Worm (Caenorhabditis elegans) whole organism, young adult: Measurements from ENCODE around the gene ZK131.11.

Experiments
- B0336.3 ChIP-seq: fragments of 200-800 bp; sonication (Bioruptor generic); IDR thresholded peaks from 2 replicates; pipeline ENCODE4 v1.3.6; 2022; ENCODE audit warnings: missing genetic modification characterization, missing compliant biosample characterization
- C17E4.6 ChIP-seq: fragments of 200-800 bp; sonication (Bioruptor generic); IDR thresholded peaks from 2 replicates; pipeline ENCODE4 v1.3.6; 2022; ENCODE audit warnings: missing genetic modification reagents, missing genetic modification characterization, missing compliant biosample characterization
- D2030.7 ChIP-seq: fragments of 200-800 bp; sonication (Bioruptor generic); IDR thresholded peaks from 2 replicates; pipeline ENCODE4 v1.3.6; 2022; ENCODE audit warnings: missing genetic modification reagents, missing genetic modification characterization, missing compliant biosample characterization
- F23B12.7 ChIP-seq: sonication (generic microtip); optimal IDR thresholded peaks from 2 replicates; lab custom pipeline; 2017; ENCODE audit warnings: missing genetic modification characterization, mild to moderate bottlenecking, missing compliant biosample characterization, antibody characterized with exemption, moderate library complexity; ENCODE audit not compliant: insufficient read depth
- F37B4.10 ChIP-seq: fragments of 200-800 bp; sonication (Bioruptor generic); IDR thresholded peaks from 2 replicates; pipeline ENCODE4 v1.3.6; 2022; ENCODE audit warnings: missing genetic modification characterization, missing compliant biosample characterization
- F49E8.2 ChIP-seq: sonication (generic microtip); optimal IDR thresholded peaks from 3 replicates; lab custom pipeline; 2017; ENCODE audit warnings: missing genetic modification characterization, mild to moderate bottlenecking, missing compliant biosample characterization, antibody characterized with exemption, moderate library complexity; ENCODE audit not compliant: insufficient read depth
- Y53G8AR.9 ChIP-seq: fragments of 200-800 bp; sonication (Bioruptor generic); conservative IDR thresholded peaks from 2 replicates; pipeline ENCODE4 v1.3.6; 2022; ENCODE audit warnings: missing genetic modification reagents, missing genetic modification characterization, missing compliant biosample characterization
- ZK185.1 ChIP-seq: sonication (generic microtip); optimal IDR thresholded peaks from 2 replicates; lab custom pipeline; 2016; ENCODE audit warnings: mild to moderate bottlenecking, missing genetic modification characterization, missing compliant biosample characterization; ENCODE audit not compliant: poor library complexity, severe bottlenecking
- aptf-2 ChIP-seq: fragments of 200-800 bp; sonication (Bioruptor generic); conservative IDR thresholded peaks from 2 replicates; pipeline ENCODE4 v1.3.6; 2022; ENCODE audit warnings: missing genetic modification reagents, missing genetic modification characterization, missing compliant biosample characterization
- attf-6 ChIP-seq: fragments of 200-800 bp; sonication (Bioruptor generic); IDR thresholded peaks from 2 replicates; pipeline ENCODE4 v1.3.6; 2022; ENCODE audit warnings: missing genetic modification reagents, missing genetic modification characterization, missing compliant biosample characterization
- bed-2 ChIP-seq: fragments of 200-800 bp; sonication (Bioruptor generic); IDR thresholded peaks from 2 replicates; pipeline ENCODE4 v1.3.6; 2022; ENCODE audit warnings: missing genetic modification reagents, missing genetic modification characterization, missing compliant biosample characterization
- ceh-100 ChIP-seq: fragments of 200-800 bp; sonication (Bioruptor generic); IDR thresholded peaks from 2 replicates; pipeline ENCODE4 v1.3.6; 2022; ENCODE audit warnings: missing genetic modification reagents, missing genetic modification characterization, missing compliant biosample characterization
- die-1 ChIP-seq: sonication (generic microtip); optimal IDR thresholded peaks from 2 replicates; lab custom pipeline; 2016; ENCODE audit warnings: missing genotype, mild to moderate bottlenecking, missing genetic modification characterization, missing compliant biosample characterization
- ekl-4 ChIP-seq: fragments of 200-800 bp; sonication (Bioruptor generic); IDR thresholded peaks from 2 replicates; pipeline ENCODE4 v1.3.6; 2022; ENCODE audit warnings: missing genetic modification reagents, missing genetic modification characterization, missing compliant biosample characterization
- ets-4 ChIP-seq: fragments of 200-800 bp; sonication (Bioruptor generic); optimal IDR thresholded peaks from 2 replicates; lab custom pipeline; 2018; ENCODE audit warnings: mild to moderate bottlenecking, missing genetic modification characterization, missing compliant biosample characterization
- him-1 ChIP-seq: sonication (generic microtip); optimal IDR thresholded peaks from 2 replicates; lab custom pipeline; 2016; ENCODE audit warnings: missing genotype, missing genetic modification reagents, missing genetic modification characterization, missing compliant biosample characterization
- hmg-1.2 ChIP-seq: fragments of 200-800 bp; sonication (Bioruptor generic); IDR thresholded peaks from 2 replicates; pipeline ENCODE4 v1.3.6; 2022; ENCODE audit warnings: missing genetic modification reagents, missing genetic modification characterization, missing compliant biosample characterization
- hmg-20 ChIP-seq: fragments of 200-800 bp; sonication (Bioruptor generic); IDR thresholded peaks from 2 replicates; pipeline ENCODE4 v1.3.6; 2022; ENCODE audit warnings: missing genetic modification reagents, missing genetic modification characterization, missing compliant biosample characterization
- hsf-1 ChIP-seq: fragments of 200-800 bp; sonication (Bioruptor generic); IDR thresholded peaks from 2 replicates; pipeline ENCODE4 v1.3.6; 2022; ENCODE audit warnings: missing genetic modification reagents, missing genetic modification characterization, missing compliant biosample characterization
- let-607 ChIP-seq, 2 experiments: fragments of 200-800 bp in 1 of 2; sonication (Bioruptor generic) in 1 of 2; sonication (generic microtip) in 1 of 2; optimal IDR thresholded peaks; 2 replicates each; lab custom pipeline; 2016 to 2018; ENCODE audit warnings: mild to moderate bottlenecking in 2 of 2, missing compliant biosample characterization in 2 of 2, missing genetic modification characterization in 2 of 2, moderate library complexity in 2 of 2, missing genotype in 1 of 2
- lin-26 ChIP-seq: fragments of 200-800 bp; sonication (Bioruptor generic); IDR thresholded peaks from 2 replicates; pipeline ENCODE4 v1.3.6; 2022; ENCODE audit warnings: missing genetic modification reagents, missing genetic modification characterization, missing compliant biosample characterization
- lin-40 ChIP-seq: sonication (generic microtip); optimal IDR thresholded peaks from 2 replicates; lab custom pipeline; 2016; ENCODE audit warnings: missing genetic modification characterization, mild to moderate bottlenecking, missing compliant biosample characterization, missing genotype, missing genetic modification reagents
- lin-54 ChIP-seq: fragments of 200-800 bp; sonication (Bioruptor generic); optimal IDR thresholded peaks from 2 replicates; lab custom pipeline; 2018; ENCODE audit warnings: mild to moderate bottlenecking, missing genetic modification characterization, missing compliant biosample characterization
- lsl-1 ChIP-seq: fragments of 200-800 bp; sonication (Bioruptor generic); optimal IDR thresholded peaks from 2 replicates; lab custom pipeline; 2018; ENCODE audit warnings: mild to moderate bottlenecking, missing genetic modification characterization, moderate library complexity, missing compliant biosample characterization
- lsy-27 ChIP-seq: sonication (generic microtip); optimal IDR thresholded peaks from 2 replicates; lab custom pipeline; 2017; ENCODE audit warnings: missing genetic modification characterization, mild to moderate bottlenecking, missing compliant biosample characterization, antibody characterized with exemption, missing genotype, borderline replicate concordance; ENCODE audit not compliant: insufficient read depth
- madf-6 ChIP-seq: fragments of 200-800 bp; sonication (Bioruptor generic); IDR thresholded peaks from 2 replicates; pipeline ENCODE4 v1.3.6; 2022; ENCODE audit warnings: missing genetic modification reagents, missing genetic modification characterization, missing compliant biosample characterization
- mcd-1 ChIP-seq: fragments of 200-800 bp; sonication (Bioruptor generic); IDR thresholded peaks from 2 replicates; pipeline ENCODE4 v1.3.6; 2022; ENCODE audit warnings: missing genetic modification reagents, missing genetic modification characterization, missing compliant biosample characterization
- nfya-2 ChIP-seq: fragments of 200-800 bp; sonication (Bioruptor generic); IDR thresholded peaks from 2 replicates; pipeline ENCODE4 v1.3.6; 2022; ENCODE audit warnings: missing genetic modification reagents, missing genetic modification characterization, missing compliant biosample characterization
- nfyb-1 ChIP-seq: fragments of 200-800 bp; sonication (Bioruptor generic); IDR thresholded peaks from 2 replicates; pipeline ENCODE4 v1.3.6; 2022; ENCODE audit warnings: missing genetic modification reagents, missing genetic modification characterization, missing compliant biosample characterization
- nhr-80 ChIP-seq: sonication (generic microtip); optimal IDR thresholded peaks from 2 replicates; lab custom pipeline; 2016; ENCODE audit warnings: missing genetic modification characterization, missing compliant biosample characterization
- pbrm-1 ChIP-seq: fragments of 200-800 bp; sonication (Bioruptor generic); IDR thresholded peaks from 2 replicates; pipeline ENCODE4 v1.3.6; 2022; ENCODE audit warnings: missing genetic modification reagents, missing genetic modification characterization, missing compliant biosample characterization
- rcor-1 ChIP-seq: fragments of 200-800 bp; sonication (Bioruptor generic); IDR thresholded peaks from 2 replicates; pipeline ENCODE4 v1.3.6; 2022; ENCODE audit warnings: missing genetic modification reagents, missing genetic modification characterization, missing compliant biosample characterization
- snpc-1.1 ChIP-seq: sonication (generic microtip); optimal IDR thresholded peaks from 2 replicates; lab custom pipeline; 2017; ENCODE audit warnings: missing genetic modification characterization, mild to moderate bottlenecking, missing compliant biosample characterization, antibody characterized with exemption, moderate library complexity, missing genotype, missing genetic modification reagents; ENCODE audit not compliant: insufficient read depth
- snpc-1.3 ChIP-seq: sonication (generic microtip); optimal IDR thresholded peaks from 2 replicates; lab custom pipeline; 2017; ENCODE audit warnings: missing genetic modification characterization, mild to moderate bottlenecking, missing compliant biosample characterization, antibody characterized with exemption, moderate library complexity, missing genotype, missing genetic modification reagents; ENCODE audit not compliant: insufficient read depth
- snpc-3.4 ChIP-seq: sonication (generic microtip); optimal IDR thresholded peaks from 2 replicates; lab custom pipeline; 2017; ENCODE audit warnings: missing genetic modification characterization, mild to moderate bottlenecking, missing compliant biosample characterization, antibody characterized with exemption, moderate library complexity, missing genotype, missing genetic modification reagents
- tbp1 ChIP-seq: fragments of 200-800 bp; sonication (Bioruptor generic); optimal IDR thresholded peaks from 2 replicates; lab custom pipeline; 2018; ENCODE audit warnings: mild to moderate bottlenecking, missing genetic modification characterization, missing compliant biosample characterization
- tbx-9 ChIP-seq: sonication (generic microtip); optimal IDR thresholded peaks from 2 replicates; lab custom pipeline; 2016; ENCODE audit warnings: borderline replicate concordance, missing genetic modification characterization, inconsistent platforms, missing compliant biosample characterization
- unc-62 ChIP-seq: fragments of 150-350 bp; optimal IDR thresholded peaks from 2 replicates; lab custom pipeline; 2014; ENCODE audit warnings: missing biosample characterization, missing genetic modification reagents, missing genetic modification characterization
- xnd-1 ChIP-seq: sonication (generic microtip); optimal IDR thresholded peaks from 2 replicates; lab custom pipeline; 2016; ENCODE audit warnings: missing genotype, missing genetic modification reagents, missing genetic modification characterization, missing compliant biosample characterization
- zfh-2 ChIP-seq: fragments of 200-800 bp; sonication (Bioruptor generic); conservative IDR thresholded peaks from 2 replicates; pipeline ENCODE4 v1.3.6; 2022; ENCODE audit warnings: missing genetic modification reagents, missing genetic modification characterization, missing compliant biosample characterization
- ztf-18 ChIP-seq: sonication (generic microtip); optimal IDR thresholded peaks from 2 replicates; lab custom pipeline; 2016; ENCODE audit warnings: missing genotype, mild to moderate bottlenecking, missing genetic modification characterization, missing compliant biosample characterization
- ztf-22 ChIP-seq: fragments of 200-800 bp; sonication (Bioruptor generic); optimal IDR thresholded peaks from 2 replicates; lab custom pipeline; 2018; ENCODE audit warnings: mild to moderate bottlenecking, missing genetic modification characterization, moderate library complexity, missing compliant biosample characterization
- ztf-28 ChIP-seq: fragments of 200-800 bp; sonication (Bioruptor generic); IDR thresholded peaks from 2 replicates; pipeline ENCODE4 v1.3.6; 2022; ENCODE audit warnings: missing genetic modification reagents, missing genetic modification characterization, missing compliant biosample characterization

Gene ZK131.11

ce11 chrII:13852004-13852403 lies 60.0 kb downstream of the ZK131.11 start, which contains the start of gene F08G2.8:
Gene F08G2.8 (plus strand): TSS chrII:13852304.
- TF ChIP-seq C17E4.6 (GFP tag; lab: Robert Waterston, UW) (no peak), snpc-3.4 (tag; lab: Kevin White, UChicago) (no peak), bed-2 (no peak), ets-4 (GFP tag; lab: Kevin White, UChicago) (no peak), hsf-1 (GFP tag; lab: Robert Waterston, UW) (no peak), unc-62 (GFP tag; lab: Kevin White, UChicago) (no peak), ztf-28 (GFP tag; lab: Robert Waterston, UW) (no peak), F37B4.10 (no peak), lin-54 (GFP tag; lab: Kevin White, UChicago) (no peak), F23B12.7 (tag; lab: Kevin White, UChicago) (no peak), tbx-9 (tag; lab: Kevin White, UChicago) (no peak), Y53G8AR.9 (GFP tag; lab: Robert Waterston, UW) (no peak), ztf-22 (GFP tag; lab: Kevin White, UChicago) (no peak), lsy-27 (no peak), attf-6 (GFP tag; lab: Robert Waterston, UW) (no peak)

ce11 chrII:13852532-13853199 lies 60.6 kb downstream of the ZK131.11 start:
- TF ChIP-seq ekl-4 (GFP tag; lab: Robert Waterston, UW): peak; percentile 57; the same call in 1 of the 2 replicates
- TF ChIP-seq D2030.7 (GFP tag; lab: Robert Waterston, UW): peak; percentile 84
- peak in 1 of 2 experiments; percentile 6 for TF ChIP-seq let-607 (tag; optimal IDR thresholded peaks at IDR 0.05; lab: Kevin White, UChicago)
- peak; percentile 94 for TF ChIP-seq attf-6 (GFP tag; lab: Robert Waterston, UW)
- TF ChIP-seq aptf-2: peak; percentile 93
- TF ChIP-seq lin-40 (tag; lab: Kevin White, UChicago): peak; percentile 26
- 0 out of 2 replicates have a peak, but pooled peaks have one; percentile 67 for TF ChIP-seq Y53G8AR.9 (GFP tag; lab: Robert Waterston, UW)
- peak; percentile 58 for TF ChIP-seq him-1 (tag; lab: Kevin White, UChicago)
- peak; percentile 2 for TF ChIP-seq nhr-80
- 0 out of 2 replicates have a peak, but pooled peaks have one; percentile 25 for TF ChIP-seq rcor-1
- peak; percentile 87 for TF ChIP-seq snpc-1.1 (tag; lab: Kevin White, UChicago)
- TF ChIP-seq hmg-1.2 (GFP tag; lab: Robert Waterston, UW): peak; percentile 84
- TF ChIP-seq ceh-100 (GFP tag; lab: Robert Waterston, UW): peak; percentile 60; the same call in 1 of the 2 replicates
- TF ChIP-seq snpc-3.4 (tag; lab: Kevin White, UChicago): peak; percentile 27
- peak; percentile 21; the same call in 1 of the 2 replicates for TF ChIP-seq nfya-2 (GFP tag; lab: Robert Waterston, UW)
- TF ChIP-seq hmg-20 (GFP tag; lab: Robert Waterston, UW): 0 out of 2 replicates have a peak, but pooled peaks have one; percentile 47
- peak; percentile 10 for TF ChIP-seq ztf-18 (tag; lab: Kevin White, UChicago)
- TF ChIP-seq B0336.3 (GFP tag; lab: Robert Waterston, UW): peak; percentile 65
- peak; percentile 13 for TF ChIP-seq ZK185.1 (tag; lab: Kevin White, UChicago)
- peak; percentile 59 for TF ChIP-seq zfh-2 (GFP tag; lab: Robert Waterston, UW)
- peak; percentile 47; the same call in 1 of the 2 replicates for TF ChIP-seq madf-6
- peak; percentile 18 for TF ChIP-seq die-1 (tag; lab: Kevin White, UChicago)
- peak; percentile 69 for TF ChIP-seq pbrm-1 (GFP tag; lab: Robert Waterston, UW)
- peak; percentile 55 for TF ChIP-seq mcd-1 (GFP tag; lab: Robert Waterston, UW)
- peak; percentile 13 for TF ChIP-seq snpc-1.3 (tag; lab: Kevin White, UChicago)
- peak; percentile 61 for TF ChIP-seq lsl-1 (GFP tag; lab: Kevin White, UChicago)
- peak; percentile 13 for TF ChIP-seq lin-54 (GFP tag; lab: Kevin White, UChicago)
- peak; percentile 93 for TF ChIP-seq lin-26
- peak; percentile 69; the same call in 1 of the 2 replicates for TF ChIP-seq nfyb-1 (GFP tag; lab: Robert Waterston, UW)
- TF ChIP-seq tbp1 (GFP tag; lab: Kevin White, UChicago): peak; percentile 63
- peak; percentile 25 for TF ChIP-seq xnd-1 (tag; lab: Kevin White, UChicago)
- TF ChIP-seq F49E8.2 (tag; lab: Kevin White, UChicago): peak; percentile 70
